Worm (Caenorhabditis elegans): ENCODE measurements around the gene F22E5.12.

F22E5.12 gene

ce11 chrII:2649015-2649414 is 2.4 kb upstream of the F22E5.12 start (continued):
- TF ChIP-seq lin-35 (GFP tag; optimal IDR thresholded peaks at IDR 0.05) (peak; percentile 5 to 11), F16B12.6 (tag; optimal IDR thresholded peaks at IDR 0.05) (no peak), ceh-90 (tag; optimal IDR thresholded peaks at IDR 0.05) (no peak), nhr-71 (tag; optimal IDR thresholded peaks at IDR 0.05) (peak; percentile 61), sptf-1 (tag; optimal IDR thresholded peaks at IDR 0.05) (no peak), blmp-1 (tag; optimal IDR thresholded peaks at IDR 0.05) (no peak), mdl-1 (tag; optimal IDR thresholded peaks at IDR 0.05) (no peak), lin-13 (GFP tag; optimal IDR thresholded peaks at IDR 0.05) (peak; percentile 38)

- TF ChIP-seq aly-2 (tag; optimal IDR thresholded peaks at IDR 0.05) (no peak), nhr-71 (tag; optimal IDR thresholded peaks at IDR 0.05) (no peak), unc-86 (tag; optimal IDR thresholded peaks at IDR 0.05) (no peak), ceh-63 (GFP tag; optimal IDR thresholded peaks at IDR 0.05) (no peak), lin-13 (GFP tag; optimal IDR thresholded peaks at IDR 0.05) (no peak), efl-1 (optimal IDR thresholded peaks at IDR 0.05) (no peak), efl-1 (GFP tag; optimal IDR thresholded peaks at IDR 0.05 in 1 of 2) (no peak), nhr-11 (tag; optimal IDR thresholded peaks at IDR 0.05) (no peak), Y116A8C.19 (tag; optimal IDR thresholded peaks at IDR 0.05; ENCODE audit: borderline replicate concordance) (no peak), alr-1 (tag; optimal IDR thresholded peaks at IDR 0.05; ENCODE audit: borderline replicate concordance) (no peak), C04F5.9 (tag; optimal IDR thresholded peaks at IDR 0.05) (no peak), xbp-1 (tag; optimal IDR thresholded peaks at IDR 0.05) (no peak), lir-3 (tag; optimal IDR thresholded peaks at IDR 0.05; ENCODE audit: poor library complexity) (no peak), pax-3 (tag; optimal IDR thresholded peaks at IDR 0.05) (no peak), efl-3 (GFP tag; optimal IDR thresholded peaks at IDR 0.05) (no peak), unc-98 (GFP tag; IDR thresholded peaks at IDR 0.05) (no peak), nhr-90 (tag; optimal IDR thresholded peaks at IDR 0.05; ENCODE audit: poor library complexity) (no peak), ces-1 (GFP tag; optimal IDR thresholded peaks at IDR 0.05) (no peak), fkh-10 (GFP tag; optimal IDR thresholded peaks at IDR 0.05) (no peak)
Observed at ce11 chrII:2644498-2644897, 2.2 kb downstream of the F22E5.12 start, which contains the start of gene F22E5.11. Gene F22E5.11 (minus strand): TSS chrII:2644598.

- no peak for TF ChIP-seq nhr-11 (tag; optimal IDR thresholded peaks at IDR 0.05)
- TF ChIP-seq nhr-77 (tag; optimal IDR thresholded peaks at IDR 0.05) = no peak
- no peak for TF ChIP-seq nhr-71 (tag; optimal IDR thresholded peaks at IDR 0.05)
- TF ChIP-seq mef-2 (tag; optimal IDR thresholded peaks at IDR 0.05) = no peak
- TF ChIP-seq F16B12.6 (tag; optimal IDR thresholded peaks at IDR 0.05) = no peak
- TF ChIP-seq nhr-85 (tag) = no peak
- no peak for TF ChIP-seq xbp-1 (tag; optimal IDR thresholded peaks at IDR 0.05)
- no peak for TF ChIP-seq mep-1 (tag; optimal IDR thresholded peaks at IDR 0.05)
Observed at ce11 chrII:2641777-2642176, 4.9 kb downstream of the F22E5.12 start, which contains the start of gene F22E5.7. Gene F22E5.7 (plus strand): TSS chrII:2642077.

- TF ChIP-seq hlh-17 (GFP tag; optimal IDR thresholded peaks at IDR 0.05; ENCODE audit: borderline replicate concordance) = no peak
- no peak for TF ChIP-seq tlp-1 (tag; optimal IDR thresholded peaks at IDR 0.05)
- TF ChIP-seq lin-39 (tag; optimal IDR thresholded peaks at IDR 0.05) = no peak
- no peak for TF ChIP-seq zag-1 (tag; optimal IDR thresholded peaks at IDR 0.05)
- no peak for TF ChIP-seq zip-4 (GFP tag; optimal IDR thresholded peaks at IDR 0.05)
- TF ChIP-seq ztf-11 (tag; optimal IDR thresholded peaks at IDR 0.05) = no peak
- TF ChIP-seq fkh-4 (tag; optimal IDR thresholded peaks at IDR 0.05; ENCODE audit: borderline replicate concordance) = no peak
- no peak for TF ChIP-seq ets-5 (GFP tag; IDR thresholded peaks at IDR 0.05)
- TF ChIP-seq hpl-2 (GFP tag; optimal IDR thresholded peaks at IDR 0.05) = no peak
- TF ChIP-seq nhr-90 (tag; optimal IDR thresholded peaks at IDR 0.05; ENCODE audit: poor library complexity) = no peak
- TF ChIP-seq pax-3 (tag; optimal IDR thresholded peaks at IDR 0.05) = no peak
- no peak for TF ChIP-seq egl-13 (tag; optimal IDR thresholded peaks at IDR 0.05)
- no peak for TF ChIP-seq unc-98 (GFP tag; IDR thresholded peaks at IDR 0.05)
- TF ChIP-seq ceh-63 (GFP tag; optimal IDR thresholded peaks at IDR 0.05) = no peak
- TF ChIP-seq nhr-76 (tag; optimal IDR thresholded peaks at IDR 0.05) = no peak
- TF ChIP-seq ama-1 (optimal IDR thresholded peaks at IDR 0.05) = no peak
- no peak for TF ChIP-seq sox-4 (tag; optimal IDR thresholded peaks at IDR 0.05)
- no peak for TF ChIP-seq vab-15 (tag; optimal IDR thresholded peaks at IDR 0.05)
Observed at ce11 chrII:2640982-2641381, 5.7 kb downstream of the F22E5.12 start, which contains the start of gene F22E5.23. Gene F22E5.23 (plus strand): TSS chrII:2641282.
